Fruit fly (Drosophila melanogaster): ENCODE measurements around the gene CG31869.

The CG31869 gene

dm6 chr2L:10756049-10756448 is 44.9 kb downstream of the CG31869 start, which contains the start of gene CG17124 (continued):
- TF ChIP-seq Deaf1 (tag; optimal IDR thresholded peaks at IDR 0.05) (peak; percentile 75), CG17802 (tag; optimal IDR thresholded peaks at IDR 0.05) (no peak), CG1832 (GFP tag; optimal IDR thresholded peaks at IDR 0.05) (no peak), wdn (GFP tag; IDR thresholded peaks at IDR 0.05) (0 out of 2 replicates have a peak, but pooled peaks have one; percentile 29), Nf-YA (GFP tag; IDR thresholded peaks at IDR 0.05) (no peak), CG8478 (optimal IDR thresholded peaks at IDR 0.05) (no peak), CG17829 (tag; optimal IDR thresholded peaks at IDR 0.05) (no peak), CG12659 (GFP tag; optimal IDR thresholded peaks at IDR 0.05) (peak; percentile 15), CG32532 (GFP tag; IDR thresholded peaks at IDR 0.05) (peak; percentile 34; the same call in 1 of the 2 replicates), CG18011 (GFP tag; optimal IDR thresholded peaks at IDR 0.05) (no peak), CG11398 (GFP tag; optimal IDR thresholded peaks at IDR 0.05) (peak; percentile 9), ara (GFP tag; IDR thresholded peaks at IDR 0.05) (peak; percentile 45; the same call in 1 of the 2 replicates), CG1529 (GFP tag; optimal IDR thresholded peaks at IDR 0.05) (peak; percentile 7), mld (GFP tag; IDR thresholded peaks at IDR 0.05; ENCODE audit: partially characterized antibody) (0 out of 3 replicates have a peak, but pooled peaks have one; percentile 10), CG6791 (GFP tag; IDR thresholded peaks at IDR 0.05; ENCODE audit: partially characterized antibody) (peak; percentile 48; the same call in 2 of the 3 replicates), bbx (GFP tag; IDR thresholded peaks at IDR 0.05; ENCODE audit: partially characterized antibody) (peak; percentile 55; the same call in 1 of the 2 replicates), MBD-R2 (GFP tag; IDR thresholded peaks at IDR 0.05) (peak; percentile 21; the same call in 1 of the 2 replicates), CG6854 (GFP tag; optimal IDR thresholded peaks at IDR 0.05) (peak; percentile 20), HLH4C (GFP tag; IDR thresholded peaks at IDR 0.05; ENCODE audit: partially characterized antibody) (peak; percentile 41; the same call in 1 of the 3 replicates), PHDP (tag; optimal IDR thresholded peaks at IDR 0.05) (peak; percentile 9), CG30020 (tag; optimal IDR thresholded peaks at IDR 0.05) (no peak), CG12219 (GFP tag; optimal IDR thresholded peaks at IDR 0.05) (peak; percentile 23), Optix (GFP tag; IDR thresholded peaks at IDR 0.05) (no peak; the same call in 2 of the 3 replicates), CG2712 (tag; optimal IDR thresholded peaks at IDR 0.05) (peak; percentile 19), Jarid2 (GFP tag; optimal IDR thresholded peaks at IDR 0.05) (peak; percentile 97), Usf (GFP tag; optimal IDR thresholded peaks at IDR 0.05) (no peak), dpn (GFP tag; optimal IDR thresholded peaks at IDR 0.05) (peak in 1 of 2 experiments; percentile 14), Hand (GFP tag; optimal IDR thresholded peaks at IDR 0.05) (peak; percentile 19), ATbp (GFP tag; optimal IDR thresholded peaks at IDR 0.05) (peak; percentile 14), Dad (GFP tag; optimal IDR thresholded peaks at IDR 0.05) (no peak), sens (GFP tag) (peak; percentile 52), CG11695 (GFP tag; IDR thresholded peaks at IDR 0.05) (peak; percentile 36; the same call in 1 of the 3 replicates), CG5180 (GFP tag; optimal IDR thresholded peaks at IDR 0.05) (peak; percentile 72), gcm (GFP tag; optimal IDR thresholded peaks at IDR 0.05) (peak; percentile 15), CG34376 (GFP tag; optimal IDR thresholded peaks at IDR 0.05) (peak; percentile 57), sr (GFP tag; IDR thresholded peaks at IDR 0.05) (peak; percentile 14; the same call in 1 of the 3 replicates), CG33557 (GFP tag; optimal IDR thresholded peaks at IDR 0.05) (peak; percentile 1), pan (optimal IDR thresholded peaks at IDR 0.05) (no peak), pan (GFP tag; optimal IDR thresholded peaks at IDR 0.05 in 1 of 2, IDR thresholded peaks at IDR 0.05 in 1 of 2) (peak in 1 of 2 experiments; percentile 48), esg (GFP tag; conservative IDR thresholded peaks at IDR 0.05) (no peak), CG7963 (GFP tag; IDR thresholded peaks at IDR 0.05; ENCODE audit: partially characterized antibody) (0 out of 3 replicates have a peak, but pooled peaks have one; percentile 17), Xrp1 (GFP tag; IDR thresholded peaks at IDR 0.05) (0 out of 2 replicates have a peak, but pooled peaks have one; percentile 13), CG17568 (GFP tag; optimal IDR thresholded peaks at IDR 0.05) (peak; percentile 13), CG13123 (GFP tag; optimal IDR thresholded peaks at IDR 0.05) (no peak), CG7839 (tag; optimal IDR thresholded peaks at IDR 0.05) (peak; percentile 24), oc (tag; optimal IDR thresholded peaks at IDR 0.05) (peak; percentile 44), unpg (GFP tag; optimal IDR thresholded peaks at IDR 0.05) (peak; percentile 29), gem (tag; optimal IDR thresholded peaks at IDR 0.05) (no peak), nerfin-1 (tag; optimal IDR thresholded peaks at IDR 0.05) (peak; percentile 17)
